Fruit fly (Drosophila melanogaster): ENCODE results near the gene dpr4.

DNA sequence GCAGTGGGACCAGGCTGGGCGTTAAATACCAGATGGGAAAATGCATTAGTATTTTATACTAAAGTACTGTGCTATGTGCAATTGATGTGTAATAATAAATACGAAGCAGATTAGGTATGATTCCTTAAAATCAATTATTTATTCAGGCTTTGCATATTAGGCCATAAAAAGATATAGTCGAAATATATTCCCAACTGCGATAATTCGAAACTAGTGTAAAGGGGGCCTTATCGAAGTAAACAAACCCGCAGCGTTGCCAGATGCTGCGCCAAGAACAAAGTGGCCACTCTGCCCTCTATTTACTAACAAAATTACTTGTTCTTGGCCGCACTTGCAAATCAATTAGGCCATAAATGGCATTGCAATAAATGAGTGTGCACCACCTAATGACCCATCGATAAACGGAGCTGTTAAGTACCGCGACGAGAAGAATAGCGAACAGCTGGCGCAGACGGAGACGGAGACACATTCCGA lies 14.8 kb upstream of the dpr4 start, which contains the start of gene CG10898:
- TF ChIP-seq Hr96 (GFP tag; optimal IDR thresholded peaks at IDR 0.05) (peak; percentile 78), ovo (GFP tag; optimal IDR thresholded peaks at IDR 0.05) (peak; percentile 43), pad (GFP tag; optimal IDR thresholded peaks at IDR 0.05) (peak; percentile 29), CG5204 (GFP tag; optimal IDR thresholded peaks at IDR 0.05) (peak; percentile 71), CG14711 (tag; optimal IDR thresholded peaks at IDR 0.05) (peak; percentile 72), bab1 (GFP tag; optimal IDR thresholded peaks at IDR 0.05) (peak; percentile 90), CG7045 (GFP tag; optimal IDR thresholded peaks at IDR 0.05) (peak; percentile 76), CG7101 (tag; optimal IDR thresholded peaks at IDR 0.05) (peak; percentile 68), CG1620 (GFP tag; optimal IDR thresholded peaks at IDR 0.05) (peak; percentile 79), Mnt (GFP tag; optimal IDR thresholded peaks at IDR 0.05) (peak; percentile 51), cic (GFP tag; optimal IDR thresholded peaks at IDR 0.05) (peak; percentile 11)
